Worm (Caenorhabditis elegans) whole organism, L4 larva: ENCODE data around the gene Y38E10A.3.

Source experiments
- R02D3.7 ChIP-seq: fragments of 150-350 bp; sonication (generic microtip); optimal IDR thresholded peaks from 3 replicates; lab custom pipeline; 2014; ENCODE audit warnings: missing biosample characterization, missing genetic modification characterization
- ZK546.5 ChIP-seq, 2 experiments: sonication (generic microtip); optimal IDR thresholded peaks; 2 replicates each; lab custom pipeline; 2017; ENCODE audit warnings: missing biosample characterization in 2 of 2, missing genetic modification characterization in 2 of 2
- aly-2 ChIP-seq: sonication (generic microtip); optimal IDR thresholded peaks from 2 replicates; lab custom pipeline; 2018; ENCODE audit warnings: missing biosample characterization, missing genetic modification characterization
- ceh-82 ChIP-seq: sonication (generic microtip); optimal IDR thresholded peaks from 2 replicates; lab custom pipeline; 2017; ENCODE audit warnings: missing biosample characterization, missing genetic modification characterization
- daf-19 ChIP-seq: fragments of 200-800 bp; sonication (Bioruptor generic); conservative IDR thresholded peaks from 2 replicates; pipeline ENCODE4 v1.3.6; 2022; ENCODE audit warnings: missing genetic modification characterization, missing compliant biosample characterization
- egl-27 ChIP-seq: sonication (generic microtip); optimal IDR thresholded peaks from 3 replicates; lab custom pipeline; 2017; ENCODE audit warnings: missing biosample characterization, missing genetic modification reagents, missing genetic modification characterization
- fkh-10 ChIP-seq: fragments of 150-350 bp; optimal IDR thresholded peaks from 2 replicates; lab custom pipeline; 2014; ENCODE audit warnings: missing biosample characterization, missing genetic modification reagents, missing genetic modification characterization
- lin-39 ChIP-seq: fragments of 150-350 bp; optimal IDR thresholded peaks from 2 replicates; lab custom pipeline; 2014; ENCODE audit warnings: missing biosample characterization, missing genetic modification reagents, missing genetic modification characterization
- nhr-11 ChIP-seq: fragments of 150-350 bp; optimal IDR thresholded peaks from 2 replicates; lab custom pipeline; 2014; ENCODE audit warnings: missing biosample characterization, missing genetic modification characterization
- nhr-76 ChIP-seq: fragments of 150-350 bp; optimal IDR thresholded peaks from 2 replicates; lab custom pipeline; 2014; ENCODE audit warnings: missing biosample characterization, missing genetic modification characterization
- snpc-4 ChIP-seq: fragments of 150-350 bp; optimal IDR thresholded peaks from 2 replicates; lab custom pipeline; 2014; ENCODE audit warnings: missing biosample characterization, missing genetic modification characterization

ce11 chrII:12603667-12604621 lies 29.4 kb upstream of the Y38E10A.3 start, which contains the start of the genes ceh-100 and lips-15:
- no peak for TF ChIP-seq ceh-82 (tag; lab: Kevin White, UChicago)
- no peak for TF ChIP-seq egl-27
- no peak for TF ChIP-seq aly-2 (tag; lab: Kevin White, UChicago)
- TF ChIP-seq snpc-4 (tag; lab: Kevin White, UChicago), result no peak
- TF ChIP-seq lin-39, result no peak
- TF ChIP-seq ZK546.5 (tag; optimal IDR thresholded peaks at IDR 0.05; lab: Kevin White, UChicago), result no peak
- no peak for TF ChIP-seq daf-19
- no peak for TF ChIP-seq nhr-11 (tag; lab: Kevin White, UChicago)
- no peak for TF ChIP-seq R02D3.7 (tag; lab: Kevin White, UChicago)
- no peak for TF ChIP-seq nhr-76 (tag; lab: Kevin White, UChicago)
- TF ChIP-seq fkh-10, result no peak
